Worm (Caenorhabditis elegans): ENCODE results near the gene ins-23.

DNA sequence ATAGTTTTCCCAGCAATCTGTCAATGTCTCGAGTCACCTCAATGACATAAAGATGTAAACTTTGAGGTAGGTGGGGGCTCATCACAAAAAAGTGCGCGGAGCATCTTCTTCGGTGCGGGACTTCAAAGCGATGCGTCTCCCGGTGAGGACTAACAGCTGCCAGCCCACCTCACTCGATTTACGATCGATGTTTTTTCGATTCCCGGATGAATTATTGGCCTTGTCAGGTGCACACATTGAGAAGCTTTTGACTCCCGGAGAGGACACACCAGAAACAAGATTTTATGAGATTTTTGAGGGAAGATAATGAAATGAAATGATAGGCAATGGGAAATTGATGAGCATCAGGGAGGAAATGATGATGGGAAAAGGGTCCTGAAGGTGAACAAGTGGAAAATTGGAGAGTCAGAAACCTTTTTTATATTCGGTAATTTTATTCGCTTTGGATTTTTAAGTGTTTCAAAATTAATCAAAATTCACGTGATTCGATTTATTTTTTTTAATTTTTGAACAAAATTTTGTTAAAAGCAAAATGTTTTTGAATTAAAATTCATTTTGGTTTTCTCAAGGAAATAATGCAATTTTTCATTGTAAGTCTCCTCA is 41.1 kb upstream of the ins-23 start, which contains the start of gene C05B5.12:
- TF ChIP-seq ceh-82 (tag; optimal IDR thresholded peaks at IDR 0.05) = no peak
- TF ChIP-seq pqm-1 (tag; optimal IDR thresholded peaks at IDR 0.05) = no peak
- TF ChIP-seq mxl-2 (GFP tag; conservative IDR thresholded peaks at IDR 0.05) = no peak
- no peak for TF ChIP-seq lin-13 (GFP tag; optimal IDR thresholded peaks at IDR 0.05)
- no peak for TF ChIP-seq F10B5.3 (tag; optimal IDR thresholded peaks at IDR 0.05)
- no peak for TF ChIP-seq unc-39 (tag; optimal IDR thresholded peaks at IDR 0.05)
- TF ChIP-seq mdl-1 (tag; optimal IDR thresholded peaks at IDR 0.05) = no peak
- TF ChIP-seq fkh-10 (GFP tag; optimal IDR thresholded peaks at IDR 0.05) = no peak
- no peak for TF ChIP-seq ama-1 (optimal IDR thresholded peaks at IDR 0.05)
- no peak for TF ChIP-seq rbr-2 (tag; optimal IDR thresholded peaks at IDR 0.05)
- no peak for TF ChIP-seq fos-1 (tag; optimal IDR thresholded peaks at IDR 0.05)
- no peak for TF ChIP-seq nhr-76 (tag; optimal IDR thresholded peaks at IDR 0.05)

Data from whole organism, L4 larva.